Worm (Caenorhabditis elegans): ENCODE data around the gene Y38H6C.9.

Y38H6C.9 gene

DNA sequence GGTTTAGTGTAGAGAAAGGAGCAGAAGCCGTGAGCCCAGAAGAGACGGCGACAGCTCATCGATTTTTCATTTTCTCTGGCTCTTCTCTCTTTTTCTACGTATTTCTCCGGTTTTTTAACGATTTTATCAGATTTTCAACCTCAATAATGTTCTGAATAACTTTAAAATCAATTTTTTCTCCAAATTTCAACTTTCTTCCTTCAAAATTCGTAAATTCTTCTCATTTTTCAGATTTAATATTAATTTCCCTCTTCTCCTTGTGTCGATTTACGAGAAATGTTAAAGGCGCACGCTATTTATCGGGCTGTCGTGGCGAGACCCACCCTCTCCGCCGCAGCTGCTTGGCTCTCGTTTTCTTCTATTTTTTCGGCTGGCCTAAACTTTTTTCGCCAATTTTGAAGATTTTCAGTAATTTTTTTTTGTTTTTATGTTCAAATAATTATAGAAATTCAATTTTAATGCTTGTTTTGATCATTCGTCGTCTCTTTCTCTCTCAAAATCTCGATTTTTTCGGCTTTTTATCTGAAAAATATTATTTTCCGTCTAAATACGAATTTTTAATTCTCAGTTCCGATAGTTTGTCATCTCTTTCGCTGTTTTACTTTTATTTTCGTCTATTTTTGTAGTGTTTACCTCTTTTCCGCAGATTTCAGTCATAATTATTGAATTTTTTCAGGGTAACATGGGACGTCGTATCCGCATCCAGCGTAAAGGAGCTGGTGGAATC, 42.9 kb downstream of the Y38H6C.9 start, which contains the start of the genes calf-1 and rpl-2 (continued):
- no peak for TF ChIP-seq spr-3 (GFP tag; optimal IDR thresholded peaks at IDR 0.05)
- TF ChIP-seq nhr-28 (tag; optimal IDR thresholded peaks at IDR 0.05) = peak; percentile 21
- TF ChIP-seq nhr-111 (GFP tag; optimal IDR thresholded peaks at IDR 0.05) = no peak
- peak; percentile 69 for TF ChIP-seq mep-1 (tag; optimal IDR thresholded peaks at IDR 0.05)
- 0 out of 2 replicates have a peak, but pooled peaks have one; percentile 49 for TF ChIP-seq pha-4 (GFP tag; IDR thresholded peaks at IDR 0.05)
- TF ChIP-seq pha-4 (tag; optimal IDR thresholded peaks at IDR 0.05) = no peak
- TF ChIP-seq nhr-11 (tag; optimal IDR thresholded peaks at IDR 0.05) = peak; percentile 23
- no peak for TF ChIP-seq skn-1 (tag; optimal IDR thresholded peaks at IDR 0.05)

DNA sequence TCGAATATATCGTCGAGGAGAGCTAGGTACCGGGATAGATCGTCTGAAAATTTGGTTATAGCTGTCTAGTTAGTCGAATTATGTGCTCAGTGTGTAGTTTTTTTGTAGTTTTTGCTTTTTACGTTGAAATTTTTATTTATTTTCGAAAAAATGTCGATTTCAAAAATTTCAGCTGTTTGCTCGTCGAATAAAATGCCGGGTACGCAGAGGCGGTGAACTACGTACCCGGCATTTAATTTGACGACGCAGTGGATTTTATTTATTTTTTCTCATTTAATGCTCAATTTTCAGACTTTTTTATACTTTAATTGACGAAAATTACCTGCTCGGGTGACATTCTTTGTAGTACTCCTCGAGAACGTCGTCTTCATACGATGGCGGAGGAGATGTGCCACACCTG, 45.1 kb downstream of the Y38H6C.9 start:
- TF ChIP-seq zip-11 (GFP tag; IDR thresholded peaks at IDR 0.05) (no peak), lsy-2 (tag; optimal IDR thresholded peaks at IDR 0.05) (peak in 1 of 2 experiments; percentile 50), lim-7 (GFP tag; IDR thresholded peaks at IDR 0.05) (no peak)

DNA sequence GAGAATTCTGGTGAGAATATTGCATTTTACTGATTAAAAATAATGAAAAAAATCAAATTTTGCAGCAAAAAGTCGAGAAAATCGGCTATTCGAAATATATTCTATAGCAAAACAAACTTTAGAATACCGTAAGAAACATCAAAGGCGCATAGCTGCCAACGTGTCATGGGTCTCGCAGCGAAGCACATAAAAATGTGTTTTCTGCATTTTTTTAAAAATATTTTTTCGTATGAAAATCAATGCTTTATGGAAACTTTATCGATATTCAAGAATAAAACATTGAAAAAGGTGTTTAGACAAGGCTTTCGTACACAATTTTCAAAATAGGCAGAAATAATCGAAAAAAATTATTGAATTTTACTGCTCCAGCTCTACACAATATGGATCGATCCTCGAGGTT, 45.6 kb downstream of the Y38H6C.9 start:
- peak; percentile 15 for TF ChIP-seq unc-130 (GFP tag; optimal IDR thresholded peaks at IDR 0.05)
- no peak for TF ChIP-seq ceh-62 (tag; optimal IDR thresholded peaks at IDR 0.05)

DNA sequence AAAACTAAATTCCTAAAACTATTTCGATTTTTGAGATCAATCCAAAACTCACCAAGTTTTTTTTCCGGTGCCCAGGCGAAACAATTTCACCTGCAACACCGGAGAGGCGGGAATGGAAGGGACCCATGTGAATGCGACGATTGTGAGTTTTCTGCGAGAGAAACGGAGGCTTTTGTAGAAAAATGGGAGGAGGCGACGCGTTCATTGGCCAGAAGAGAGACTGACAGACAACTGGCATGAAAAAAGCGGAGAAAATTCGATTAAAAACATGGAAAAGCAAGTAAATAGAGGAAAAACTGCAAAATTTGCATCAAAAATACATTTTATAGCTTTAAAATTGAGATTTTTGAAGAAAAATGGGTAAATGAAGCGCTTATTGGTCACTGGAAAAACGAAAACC, 46.2 kb downstream of the Y38H6C.9 start, which contains the start of gene B0250.7:
Gene B0250.7, minus strand, starts transcription at position 232 of the 400 bp plus-strand sequence.
- TF ChIP-seq hlh-11 (tag; optimal IDR thresholded peaks at IDR 0.05) (no peak), spr-1 (tag; optimal IDR thresholded peaks at IDR 0.05) (no peak), aly-2 (tag; optimal IDR thresholded peaks at IDR 0.05) (no peak), mdl-1 (tag; optimal IDR thresholded peaks at IDR 0.05) (no peak), F26F4.8 (GFP tag; conservative IDR thresholded peaks at IDR 0.05) (no peak), lir-3 (tag; optimal IDR thresholded peaks at IDR 0.05) (no peak), snpc-4 (tag; optimal IDR thresholded peaks at IDR 0.05) (no peak), nhr-25 (tag; optimal IDR thresholded peaks at IDR 0.05; ENCODE audit: borderline replicate concordance, insufficient read depth) (no peak), jun-1 (tag; optimal IDR thresholded peaks at IDR 0.05) (no peak), dmd-9 (GFP tag; IDR thresholded peaks at IDR 0.05) (no peak), fkh-10 (GFP tag; optimal IDR thresholded peaks at IDR 0.05) (no peak), mxl-3 (GFP tag; optimal IDR thresholded peaks at IDR 0.05) (no peak)

DNA sequence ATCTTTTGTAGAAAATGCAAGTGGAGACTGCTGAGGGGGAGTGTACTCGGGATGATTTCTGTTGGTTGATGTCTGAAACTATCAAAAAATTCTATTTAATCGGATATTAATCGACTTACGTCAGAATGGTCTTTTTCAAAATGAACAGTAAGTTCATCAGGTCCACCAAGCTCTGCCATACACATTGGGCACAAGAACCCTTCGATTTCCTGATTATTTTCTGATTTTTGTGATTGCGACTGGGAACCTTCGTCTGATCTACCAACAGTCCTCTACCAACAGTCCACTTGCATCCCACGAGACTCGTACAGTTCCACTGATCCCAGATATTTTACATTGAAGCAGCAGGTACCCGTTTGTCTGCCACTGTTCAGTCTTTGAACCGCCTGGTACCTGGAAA, 47.0 kb downstream of the Y38H6C.9 start:
- TF ChIP-seq F26F4.8 (GFP tag; conservative IDR thresholded peaks at IDR 0.05) (no peak), hmg-1.1 (GFP tag; IDR thresholded peaks at IDR 0.05) (no peak), hlh-11 (tag; optimal IDR thresholded peaks at IDR 0.05) (no peak), vab-7 (GFP tag; IDR thresholded peaks at IDR 0.05) (no peak), unc-39 (tag; optimal IDR thresholded peaks at IDR 0.05) (no peak), F44E2.7 (GFP tag; IDR thresholded peaks at IDR 0.05) (0 out of 2 replicates have a peak, but pooled peaks have one; percentile 43), lin-1 (GFP tag; IDR thresholded peaks at IDR 0.05) (no peak), ZK337.2 (GFP tag; IDR thresholded peaks at IDR 0.05) (no peak), ceh-62 (tag; optimal IDR thresholded peaks at IDR 0.05) (no peak), aha-1 (tag) (peak; percentile 92)

DNA sequence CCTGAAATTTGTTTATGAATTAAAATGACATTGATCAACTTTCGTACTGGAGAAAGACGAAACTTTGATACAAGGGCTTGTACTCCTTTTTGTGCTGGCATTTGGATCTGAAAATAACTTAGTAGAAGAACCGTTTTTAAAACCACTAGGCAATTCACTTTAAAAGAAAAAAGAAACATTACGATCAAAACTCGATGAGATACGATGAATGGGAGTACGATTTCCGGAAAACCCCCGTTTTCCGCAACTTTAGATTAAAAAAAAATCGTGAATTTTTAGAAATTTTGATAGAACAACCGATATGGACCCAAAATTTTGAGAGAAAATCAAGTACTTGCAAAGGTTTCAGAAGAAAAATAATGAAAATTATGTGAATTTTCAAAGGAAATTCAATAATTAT, 51.7 kb downstream of the Y38H6C.9 start, which contains the start of gene B0250.8:
Gene B0250.8, minus strand, starts transcription at position 101 of the 400 bp plus-strand sequence.
- TF ChIP-seq Y105C5A.15 (GFP tag; IDR thresholded peaks at IDR 0.05) (no peak), tag-97 (GFP tag; IDR thresholded peaks at IDR 0.05) (no peak), nhr-6 (tag; optimal IDR thresholded peaks at IDR 0.05) (no peak), aha-1 (tag) (no peak), ceh-28 (tag; optimal IDR thresholded peaks at IDR 0.05) (no peak), nhr-11 (tag; optimal IDR thresholded peaks at IDR 0.05) (no peak), snpc-1.2 (GFP tag; IDR thresholded peaks at IDR 0.05) (no peak), mxl-2 (GFP tag; conservative IDR thresholded peaks at IDR 0.05) (no peak), rbr-2 (tag; optimal IDR thresholded peaks at IDR 0.05) (no peak), sdz-12 (GFP tag; optimal IDR thresholded peaks at IDR 0.05) (no peak), T26A8.4 (GFP tag; IDR thresholded peaks at IDR 0.05) (no peak), T20F7.1 (GFP tag; optimal IDR thresholded peaks at IDR 0.05) (no peak), mxl-3 (GFP tag; optimal IDR thresholded peaks at IDR 0.05) (no peak)

Measured in whole organism, L4 larva.